Worm (Caenorhabditis elegans): ENCODE results near the gene tag-52.

DNA sequence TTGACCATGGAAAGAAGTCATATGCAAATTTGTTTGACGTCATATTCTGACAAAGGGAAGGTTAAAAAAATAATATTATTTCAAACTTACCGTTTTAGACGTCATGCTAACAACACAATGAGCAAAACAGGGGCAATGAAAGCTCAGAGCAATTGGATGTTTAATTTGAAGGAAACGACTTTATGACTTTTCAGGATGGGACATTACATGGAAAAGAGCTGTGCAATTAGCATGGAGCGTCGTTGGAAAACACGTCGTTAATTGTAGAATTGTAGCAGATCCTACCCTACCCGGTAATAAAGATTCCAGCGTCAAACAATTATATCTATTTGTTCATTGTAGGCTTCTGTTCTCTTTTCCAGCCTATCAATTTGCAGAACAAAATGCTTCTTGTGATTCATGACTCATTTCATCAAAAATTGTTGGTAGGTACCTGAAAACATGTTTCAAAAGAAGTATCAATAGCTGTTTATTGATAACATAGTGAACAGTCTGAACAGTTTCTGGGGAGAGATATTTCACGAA, 4.7 kb downstream of the tag-52 start, which contains the start of gene ceh-63:
- TF ChIP-seq elt-3 (tag; optimal IDR thresholded peaks at IDR 0.05) = no peak
- no peak for TF ChIP-seq nhr-237 (tag; optimal IDR thresholded peaks at IDR 0.05)
- no peak for TF ChIP-seq aly-2 (tag; optimal IDR thresholded peaks at IDR 0.05)
